Worm (Caenorhabditis elegans) whole organism, mixed stage, embryonic: ENCODE measurements around the gene F42G2.5.

Experiments
- blmp-1 ChIP-seq: fragments of 150-350 bp; optimal IDR thresholded peaks from 2 replicates; lab custom pipeline; 2014; ENCODE audit warnings: missing biosample characterization, missing genetic modification characterization
- lin-13 ChIP-seq: fragments of 150-350 bp; optimal IDR thresholded peaks from 2 replicates; lab custom pipeline; 2014; ENCODE audit warnings: missing biosample characterization, missing genetic modification characterization
- nhr-12 ChIP-seq: fragments of 150-350 bp; optimal IDR thresholded peaks from 2 replicates; lab custom pipeline; 2014; ENCODE audit warnings: missing biosample characterization, missing genetic modification characterization
- nhr-237 ChIP-seq: fragments of 150-350 bp; optimal IDR thresholded peaks from 2 replicates; lab custom pipeline; 2014; ENCODE audit warnings: missing biosample characterization, missing genetic modification characterization
- snpc-4 ChIP-seq: fragments of 150-350 bp; optimal IDR thresholded peaks from 2 replicates; lab custom pipeline; 2014; ENCODE audit warnings: missing biosample characterization, missing genetic modification characterization
- ztf-11 ChIP-seq: fragments of 150-350 bp; optimal IDR thresholded peaks from 2 replicates; lab custom pipeline; 2014; ENCODE audit warnings: missing biosample characterization, missing genetic modification characterization

ce11 chrII:2455931-2456576 lies 38.3 kb upstream of the F42G2.5 start:
- TF ChIP-seq snpc-4 (no peak), lin-13 (tag; lab: Kevin White, UChicago) (peak; percentile 55), nhr-237 (tag; lab: Kevin White, UChicago) (no peak), ztf-11 (no peak), blmp-1 (tag; lab: Kevin White, UChicago) (no peak), nhr-12 (tag; lab: Kevin White, UChicago) (no peak)
